Fruit fly (Drosophila melanogaster): ENCODE data around the gene stnB.

DNA sequence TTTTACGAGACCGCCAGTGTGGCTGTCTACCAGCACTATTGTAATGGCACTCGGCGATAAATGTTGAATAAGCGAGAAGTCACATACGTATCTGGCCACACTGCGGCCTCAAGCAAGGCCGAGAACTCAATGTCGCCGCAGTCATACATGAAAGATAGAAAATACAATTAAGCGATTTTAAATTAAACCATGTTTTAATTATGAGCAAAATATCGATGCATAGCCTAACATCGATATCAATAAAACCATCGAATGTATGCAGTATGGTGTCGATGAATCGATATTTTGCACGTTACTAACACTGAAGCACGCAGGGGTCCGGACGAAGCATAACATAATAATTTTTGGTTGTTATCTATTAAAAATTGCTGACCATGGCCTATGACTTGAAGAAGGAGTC, 8.8 kb upstream of the stnB start, which contains the start of the genes Rab21 and Coa7:
- TF ChIP-seq CG8478 (optimal IDR thresholded peaks at IDR 0.05) (no peak), CTCF (optimal IDR thresholded peaks at IDR 0.05) (no peak)

Data from S2 (cell line).